Fruit fly (Drosophila melanogaster) whole organism, embryonic: Measurements from ENCODE around the gene CG33791.

ENCODE experiments used
- Atf3 ChIP-seq: fragments of 200-800 bp; sonication (Bioruptor generic); optimal IDR thresholded peaks from 3 replicates; lab custom pipeline; 2016; ENCODE audit warnings: missing biosample characterization, missing genetic modification characterization
- CG10321 ChIP-seq: fragments of 200-800 bp; sonication (Bioruptor generic); IDR thresholded peaks from 2 replicates; pipeline ENCODE4 v1.3.6; 2022; ENCODE audit warnings: missing biosample characterization, missing genetic modification characterization
- CG10366 ChIP-seq: fragments of 200-800 bp; sonication (Bioruptor generic); IDR thresholded peaks from 2 replicates; pipeline ENCODE4 v1.3.6; 2022; ENCODE audit warnings: missing biosample characterization, missing genetic modification characterization
- CG12236 ChIP-seq: fragments of 200-800 bp; sonication (Bioruptor generic); optimal IDR thresholded peaks from 2 replicates; lab custom pipeline; 2016; ENCODE audit warnings: missing biosample characterization, missing genetic modification characterization
- CG15011 ChIP-seq: fragments of 200-800 bp; sonication (Bioruptor generic); optimal IDR thresholded peaks from 3 replicates; lab custom pipeline; 2018; ENCODE audit warnings: missing biosample characterization, mild to moderate bottlenecking, missing genetic modification characterization
- CG15601 ChIP-seq: fragments of 200-800 bp; sonication (Bioruptor generic); optimal IDR thresholded peaks from 3 replicates; lab custom pipeline; 2019; ENCODE audit warnings: missing biosample characterization, mild to moderate bottlenecking, missing genetic modification characterization, moderate library complexity
- CG17328 ChIP-seq: fragments of 200-800 bp; sonication (Bioruptor generic); IDR thresholded peaks from 2 replicates; pipeline ENCODE4 v1.3.6; 2022; ENCODE audit warnings: missing biosample characterization, missing genetic modification characterization
- CG18262 ChIP-seq: fragments of 200-800 bp; optimal IDR thresholded peaks from 3 replicates; lab custom pipeline; 2019; ENCODE audit warnings: missing biosample characterization, mild to moderate bottlenecking, missing genetic modification characterization, moderate library complexity
- CG2116 ChIP-seq: fragments of 200-800 bp; sonication (Bioruptor generic); optimal IDR thresholded peaks from 3 replicates; lab custom pipeline; 2018; ENCODE audit warnings: missing biosample characterization, mild to moderate bottlenecking, missing genetic modification characterization
- CG4328 ChIP-seq: fragments of 200-800 bp; sonication (Bioruptor generic); optimal IDR thresholded peaks from 3 replicates; lab custom pipeline; 2017; ENCODE audit warnings: missing biosample characterization, missing genetic modification reagents, missing genetic modification characterization
- CG4707 ChIP-seq: fragments of 200-800 bp; sonication (Bioruptor generic); optimal IDR thresholded peaks from 2 replicates; lab custom pipeline; 2018; ENCODE audit warnings: missing biosample characterization, mild to moderate bottlenecking, missing genetic modification characterization, moderate library complexity
- CG4820 ChIP-seq: fragments of 200-800 bp; sonication (Bioruptor generic); optimal IDR thresholded peaks from 3 replicates; lab custom pipeline; 2016; ENCODE audit warnings: missing biosample characterization, missing genetic modification characterization
- CG5180 ChIP-seq: fragments of 200-800 bp; sonication (Bioruptor generic); optimal IDR thresholded peaks from 3 replicates; lab custom pipeline; 2017; ENCODE audit warnings: missing biosample characterization, missing genetic modification characterization, mild to moderate bottlenecking, moderate library complexity, missing genetic modification reagents
- CG6254 ChIP-seq: fragments of 200-800 bp; sonication (Bioruptor generic); optimal IDR thresholded peaks from 3 replicates; lab custom pipeline; 2017; ENCODE audit warnings: mild to moderate bottlenecking, missing biosample characterization, missing genetic modification reagents, missing genetic modification characterization
- CG6854 ChIP-seq: fragments of 200-800 bp; sonication (Bioruptor generic); optimal IDR thresholded peaks from 3 replicates; lab custom pipeline; 2017; ENCODE audit warnings: missing biosample characterization, mild to moderate bottlenecking, missing genetic modification characterization
- CG7271 ChIP-seq: fragments of 200-800 bp; sonication (Bioruptor generic); optimal IDR thresholded peaks from 2 replicates; lab custom pipeline; 2018; ENCODE audit warnings: missing biosample characterization, mild to moderate bottlenecking, missing genetic modification characterization, moderate library complexity
- CoRest ChIP-seq: fragments of 200-800 bp; sonication (Bioruptor generic); optimal IDR thresholded peaks from 3 replicates; lab custom pipeline; 2018; ENCODE audit warnings: missing biosample characterization, mild to moderate bottlenecking, missing genetic modification characterization, moderate library complexity
- Dad ChIP-seq: fragments of 200-800 bp; sonication (Bioruptor generic); optimal IDR thresholded peaks from 3 replicates; lab custom pipeline; 2016; ENCODE audit warnings: missing biosample characterization, missing genetic modification characterization
- Deaf1 ChIP-seq: fragments of 200-800 bp; optimal IDR thresholded peaks from 3 replicates; lab custom pipeline; 2019; ENCODE audit warnings: missing biosample characterization, mild to moderate bottlenecking, missing genetic modification characterization, moderate library complexity
- Dek ChIP-seq: fragments of 200-800 bp; sonication (Bioruptor generic); optimal IDR thresholded peaks from 3 replicates; lab custom pipeline; 2019; ENCODE audit warnings: missing biosample characterization, mild to moderate bottlenecking, missing genetic modification characterization, moderate library complexity
- Dip3 ChIP-seq: fragments of 200-800 bp; sonication (Bioruptor generic); optimal IDR thresholded peaks from 3 replicates; lab custom pipeline; 2016; ENCODE audit warnings: missing biosample characterization, missing genetic modification characterization
- Dp ChIP-seq: fragments of 200-800 bp; sonication (Bioruptor generic); optimal IDR thresholded peaks from 2 replicates; lab custom pipeline; 2018; ENCODE audit warnings: missing biosample characterization, mild to moderate bottlenecking, missing genetic modification characterization, moderate library complexity
- HLHmδ ChIP-seq: fragments of 200-800 bp; sonication (Bioruptor generic); optimal IDR thresholded peaks from 2 replicates; lab custom pipeline; 2018; ENCODE audit warnings: missing biosample characterization, mild to moderate bottlenecking, missing genetic modification characterization, moderate library complexity
- HmgD ChIP-seq: fragments of 200-800 bp; sonication (Bioruptor generic); optimal IDR thresholded peaks from 3 replicates; lab custom pipeline; 2016; ENCODE audit warnings: missing biosample characterization, missing genetic modification characterization
- HmgZ ChIP-seq: fragments of 200-800 bp; sonication (Bioruptor generic); optimal IDR thresholded peaks from 2 replicates; lab custom pipeline; 2018; ENCODE audit warnings: missing biosample characterization, mild to moderate bottlenecking, missing genetic modification characterization
- Hmr ChIP-seq: fragments of 200-800 bp; sonication (Bioruptor generic); optimal IDR thresholded peaks from 3 replicates; lab custom pipeline; 2017; ENCODE audit warnings: mild to moderate bottlenecking, missing biosample characterization, missing genetic modification reagents, missing genetic modification characterization
- MESR4 ChIP-seq: fragments of 200-800 bp; sonication (Bioruptor generic); optimal IDR thresholded peaks from 2 replicates; lab custom pipeline; 2018; ENCODE audit warnings: missing biosample characterization, mild to moderate bottlenecking, missing genetic modification characterization, moderate library complexity
- NC2α ChIP-seq: fragments of 200-800 bp; sonication (Bioruptor generic); optimal IDR thresholded peaks from 2 replicates; lab custom pipeline; 2016; ENCODE audit warnings: missing biosample characterization, missing genetic modification characterization
- Taf1 ChIP-seq: fragments of 200-800 bp; sonication (Bioruptor generic); IDR thresholded peaks from 2 replicates; pipeline ENCODE4 v1.3.6; 2022; ENCODE audit warnings: missing biosample characterization, missing genetic modification characterization
- Trl ChIP-seq, 3 experiments: fragments of >200 bp in 2 of 3; fragments of 200-800 bp in 1 of 3; sonication (Bioruptor generic) in 1 of 3; optimal IDR thresholded peaks; 2 replicates in 1 of 3; 3 replicates in 2 of 3; lab custom pipeline; 2016 to 2017; ENCODE audit warnings: missing biosample characterization in 1 of 3, missing genetic modification characterization in 1 of 3
- Usf ChIP-seq: fragments of 200-800 bp; sonication (Bioruptor generic); optimal IDR thresholded peaks from 2 replicates; lab custom pipeline; 2017; ENCODE audit warnings: missing genotype, missing biosample characterization, missing genetic modification characterization
- bowl ChIP-seq: fragments of 200-800 bp; sonication (Bioruptor generic); IDR thresholded peaks from 2 replicates; pipeline ENCODE4 v1.3.6; 2022; ENCODE audit warnings: missing biosample characterization, missing genetic modification characterization
- cas ChIP-seq: fragments of 200-800 bp; sonication (Bioruptor generic); IDR thresholded peaks from 2 replicates; pipeline ENCODE4 v1.3.6; 2022; ENCODE audit warnings: missing biosample characterization, missing genetic modification characterization
- caup ChIP-seq: fragments of 200-800 bp; sonication (Bioruptor generic); optimal IDR thresholded peaks from 3 replicates; lab custom pipeline; 2017; ENCODE audit warnings: missing biosample characterization, mild to moderate bottlenecking, missing genetic modification characterization, moderate library complexity; ENCODE audit not compliant: severe bottlenecking
- chinmo ChIP-seq: fragments of 200-800 bp; sonication (Bioruptor generic); IDR thresholded peaks from 4 replicates; pipeline ENCODE4 v1.3.6; 2022; ENCODE audit warnings: missing biosample characterization, missing genetic modification characterization; ENCODE audit not compliant: partially characterized antibody
- eve ChIP-seq, 2 experiments: fragments of >200 bp; optimal IDR thresholded peaks; 2 replicates each; lab custom pipeline; 2017; ENCODE audit warnings: missing biosample characterization in 2 of 2, missing genetic modification characterization in 2 of 2
- exex ChIP-seq: fragments of 200-800 bp; sonication (Bioruptor generic); optimal IDR thresholded peaks from 4 replicates; lab custom pipeline; 2018; ENCODE audit warnings: missing biosample characterization, mild to moderate bottlenecking, missing genetic modification characterization, moderate library complexity
- gcm2 ChIP-seq: fragments of 200-800 bp; sonication (Bioruptor generic); optimal IDR thresholded peaks from 2 replicates; lab custom pipeline; 2016; ENCODE audit warnings: missing biosample characterization, missing genetic modification characterization
- kni ChIP-seq: fragments of 200-800 bp; sonication (Bioruptor generic); optimal IDR thresholded peaks from 3 replicates; lab custom pipeline; 2017; ENCODE audit warnings: mild to moderate bottlenecking, missing biosample characterization, missing genetic modification reagents, missing genetic modification characterization
- org-1 ChIP-seq: fragments of 200-800 bp; sonication (Bioruptor generic); optimal IDR thresholded peaks from 2 replicates; lab custom pipeline; 2017; ENCODE audit warnings: missing biosample characterization, missing genetic modification characterization
- peb ChIP-seq: fragments of 200-800 bp; sonication (Bioruptor generic); IDR thresholded peaks from 2 replicates; pipeline ENCODE4 v1.3.6; 2022; ENCODE audit warnings: missing biosample characterization, missing genetic modification characterization
- pnt ChIP-seq: fragments of 200-800 bp; sonication (Bioruptor generic); optimal IDR thresholded peaks from 3 replicates; lab custom pipeline; 2016; ENCODE audit warnings: missing biosample characterization, missing genetic modification characterization
- ranshi ChIP-seq: fragments of 200-800 bp; sonication (Bioruptor generic); IDR thresholded peaks from 2 replicates; pipeline ENCODE4 v1.3.6; 2022; ENCODE audit warnings: missing biosample characterization, missing genetic modification characterization
- ro ChIP-seq: fragments of 200-800 bp; sonication (Bioruptor generic); IDR thresholded peaks from 2 replicates; pipeline ENCODE4 v1.3.6; 2022; ENCODE audit warnings: missing biosample characterization, missing genetic modification characterization
- row ChIP-seq: fragments of 200-800 bp; sonication (Bioruptor generic); IDR thresholded peaks from 3 replicates; pipeline ENCODE4 v1.3.6; 2022; ENCODE audit warnings: missing biosample characterization, missing genetic modification characterization
- schlank ChIP-seq: fragments of 200-800 bp; sonication (Bioruptor generic); optimal IDR thresholded peaks from 2 replicates; lab custom pipeline; 2018; ENCODE audit warnings: missing biosample characterization, mild to moderate bottlenecking, missing genetic modification characterization
- shn ChIP-seq: fragments of 200-800 bp; sonication (Bioruptor generic); optimal IDR thresholded peaks from 3 replicates; lab custom pipeline; 2016; ENCODE audit warnings: missing biosample characterization, missing genetic modification characterization
- ssp ChIP-seq: fragments of 200-800 bp; sonication (Bioruptor generic); IDR thresholded peaks from 2 replicates; pipeline ENCODE4 v1.3.6; 2022; ENCODE audit warnings: missing biosample characterization, missing genetic modification characterization
- tup ChIP-seq: fragments of 200-800 bp; sonication (Bioruptor generic); optimal IDR thresholded peaks from 2 replicates; lab custom pipeline; 2016; ENCODE audit warnings: missing biosample characterization, mild to moderate bottlenecking, missing genetic modification characterization, moderate library complexity

The CG33791 gene

DNA sequence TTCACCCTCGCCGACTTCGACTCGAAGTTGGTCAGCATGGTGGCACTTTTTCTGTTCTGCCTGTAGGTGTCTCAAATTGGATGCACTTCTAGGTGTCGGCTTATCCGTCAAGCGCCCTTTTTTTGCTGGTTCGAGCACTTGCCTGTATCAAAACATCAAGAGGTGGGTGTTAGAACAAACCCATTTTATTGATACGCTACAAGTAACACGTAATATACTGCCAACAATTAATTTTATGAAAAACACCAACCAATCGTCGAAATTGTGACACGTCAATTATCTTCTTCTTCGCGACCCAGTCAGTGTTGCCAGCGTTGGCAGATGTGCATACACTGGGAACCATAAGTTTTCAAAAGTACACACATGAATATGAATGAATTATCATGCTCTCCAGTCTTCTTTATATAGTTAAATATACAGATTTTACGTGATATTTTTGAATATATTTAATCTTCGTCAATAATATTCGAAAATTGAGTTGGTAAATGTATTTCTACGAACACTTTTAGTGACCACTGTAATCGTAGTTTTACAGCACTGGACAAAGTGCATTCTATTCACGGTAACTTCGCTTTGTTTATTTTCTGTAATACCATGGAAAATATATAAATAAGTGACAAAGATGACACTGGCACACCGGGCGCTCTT lies 42.3 kb downstream of the CG33791 start, which contains the start of the genes alphaCOP and CG13919 (continued):
- TF ChIP-seq CG12236 (GFP tag; lab: Kevin White, UChicago): peak; percentile 85
- TF ChIP-seq kni (GFP tag; lab: Kevin White, UChicago): peak; percentile 67
- TF ChIP-seq shn (GFP tag; lab: Kevin White, UChicago): peak; percentile 84
- peak; percentile 85 for TF ChIP-seq Atf3 (GFP tag; lab: Kevin White, UChicago)
- TF ChIP-seq MESR4 (GFP tag; lab: Kevin White, UChicago): peak; percentile 95
- peak; percentile 87 for TF ChIP-seq peb (GFP tag; lab: Robert Waterston, UW)
- peak; percentile 85 for TF ChIP-seq CG4328 (GFP tag; lab: Kevin White, UChicago)
- peak; percentile 92 for TF ChIP-seq CG7271 (tag; lab: Kevin White, UChicago)
- no peak for TF ChIP-seq CG15011 (GFP tag; lab: Kevin White, UChicago)
- no peak for TF ChIP-seq HLHmδ (GFP tag; lab: Kevin White, UChicago)
- TF ChIP-seq caup: peak; percentile 94
- peak; percentile 95 for TF ChIP-seq CG15601 (tag; lab: Kevin White, UChicago)
- no peak for TF ChIP-seq Trl (optimal IDR thresholded peaks at IDR 0.05; lab: Kevin White, UChicago)
- peak; percentile 92 for TF ChIP-seq Trl (GFP tag; optimal IDR thresholded peaks at IDR 0.05; lab: Kevin White, UChicago)
- TF ChIP-seq ro (GFP tag; lab: Robert Waterston, UW): peak; percentile 94
- peak; percentile 75 for TF ChIP-seq NC2α (GFP tag; lab: Kevin White, UChicago)
- TF ChIP-seq Usf (GFP tag; lab: Kevin White, UChicago): peak; percentile 89
- TF ChIP-seq CG10366: peak; percentile 98
- peak; percentile 95 for TF ChIP-seq CG18262 (tag; lab: Kevin White, UChicago)
- TF ChIP-seq CG4820 (GFP tag; lab: Kevin White, UChicago): peak; percentile 88
- peak; percentile 88 for TF ChIP-seq schlank
- TF ChIP-seq tup (GFP tag; lab: Kevin White, UChicago): peak; percentile 88
- TF ChIP-seq ssp: peak; percentile 92
- peak; percentile 89 for TF ChIP-seq pnt (GFP tag; lab: Kevin White, UChicago)
- TF ChIP-seq bowl (GFP tag; lab: Robert Waterston, UW): peak; percentile 94
- TF ChIP-seq Dp (GFP tag; lab: Kevin White, UChicago): peak; percentile 50
- TF ChIP-seq eve (GFP tag; optimal IDR thresholded peaks at IDR 0.05; lab: Kevin White, UChicago): no peak
- peak; percentile 85 for TF ChIP-seq exex (tag; lab: Kevin White, UChicago)
- TF ChIP-seq Dek (tag; lab: Kevin White, UChicago): peak; percentile 96
- peak; percentile 86 for TF ChIP-seq CG2116 (GFP tag; lab: Kevin White, UChicago)
- TF ChIP-seq CG6254: peak; percentile 88
- no peak for TF ChIP-seq chinmo (GFP tag; lab: Robert Waterston, UW)
- TF ChIP-seq Dad (GFP tag; lab: Kevin White, UChicago): peak; percentile 84
- peak; percentile 99 for TF ChIP-seq row
- peak; percentile 92 for TF ChIP-seq Taf1 (GFP tag; lab: Robert Waterston, UW)
- peak; percentile 86 for TF ChIP-seq CG6854 (GFP tag; lab: Kevin White, UChicago)
- TF ChIP-seq CoRest (tag; lab: Kevin White, UChicago): peak; percentile 98
- peak; percentile 96 for TF ChIP-seq Hmr (GFP tag; lab: Kevin White, UChicago)
- peak; percentile 77 for TF ChIP-seq Deaf1
- peak; percentile 98 for TF ChIP-seq HmgZ (tag; lab: Kevin White, UChicago)
- TF ChIP-seq org-1 (GFP tag; lab: Kevin White, UChicago): peak; percentile 91
- peak; percentile 93 for TF ChIP-seq cas
- peak; percentile 71 for TF ChIP-seq CG5180
- peak; percentile 70 for TF ChIP-seq HmgD
- TF ChIP-seq CG4707 (GFP tag; lab: Kevin White, UChicago): peak; percentile 92
- peak; percentile 90 for TF ChIP-seq gcm2 (GFP tag; lab: Kevin White, UChicago)
- peak; percentile 85; the same call in 1 of the 2 replicates for TF ChIP-seq ranshi (GFP tag; lab: Robert Waterston, UW)
- peak; percentile 93 for TF ChIP-seq Dip3 (GFP tag; lab: Kevin White, UChicago)
- peak; percentile 98 for TF ChIP-seq CG17328 (GFP tag; lab: Robert Waterston, UW)
- peak; percentile 83 for TF ChIP-seq CG10321 (GFP tag; lab: Robert Waterston, UW)
